Worm (Caenorhabditis elegans): ENCODE results near the gene swd-2.1.

DNA sequence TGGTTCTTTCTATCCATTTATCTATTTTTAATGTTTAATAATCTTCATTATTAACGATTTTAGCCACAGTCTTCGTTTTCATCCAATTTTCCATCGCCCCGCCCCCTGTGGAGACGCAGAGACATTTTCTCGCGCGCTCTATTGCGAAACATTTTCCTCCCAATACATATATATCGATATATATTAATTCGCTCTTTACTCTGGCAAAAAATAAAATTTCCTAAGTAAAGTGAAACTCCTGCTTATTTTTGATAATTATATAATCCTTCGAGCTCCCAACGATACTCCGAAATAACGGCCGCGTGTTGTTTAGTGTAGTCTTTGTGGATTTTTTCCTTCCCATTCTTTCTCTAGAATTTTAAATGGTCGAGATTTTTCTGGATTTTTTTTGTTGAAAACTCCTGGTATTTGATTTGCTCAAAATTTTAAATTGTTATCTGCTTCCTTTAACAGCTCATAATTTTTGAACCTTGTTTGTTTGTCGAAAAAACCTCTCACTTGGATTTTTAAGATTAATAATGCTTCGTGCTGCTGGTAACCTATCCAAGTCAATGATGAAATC, 47.3 kb upstream of the swd-2.1 start, which contains the start of gene sucg-1:
- TF ChIP-seq ceh-9 (tag; optimal IDR thresholded peaks at IDR 0.05) (no peak), unc-86 (tag; optimal IDR thresholded peaks at IDR 0.05) (no peak), C38D4.7 (GFP tag; optimal IDR thresholded peaks at IDR 0.05) (no peak), pha-4 (tag; optimal IDR thresholded peaks at IDR 0.05) (no peak), K09A11.1 (tag; optimal IDR thresholded peaks at IDR 0.05; ENCODE audit: insufficient read depth) (no peak), Y22D7AL.16 (tag; optimal IDR thresholded peaks at IDR 0.05) (no peak), ama-1 (optimal IDR thresholded peaks at IDR 0.05) (no peak), sox-4 (tag; optimal IDR thresholded peaks at IDR 0.05) (no peak), pag-3 (tag; optimal IDR thresholded peaks at IDR 0.05; ENCODE audit: borderline replicate concordance) (no peak), eyg-1 (tag; optimal IDR thresholded peaks at IDR 0.05) (no peak), nfya-1 (tag; optimal IDR thresholded peaks at IDR 0.05) (no peak)

Data from whole organism, late embryonic.